Worm (Caenorhabditis elegans) whole organism, young adult: ENCODE measurements around the gene clec-234.

ENCODE experiments used
- B0019.2 ChIP-seq: fragments of 200-800 bp; sonication (Bioruptor generic); conservative IDR thresholded peaks from 2 replicates; pipeline ENCODE4 v1.3.6; 2022; ENCODE audit warnings: missing genetic modification reagents, missing genetic modification characterization, missing compliant biosample characterization
- F33H1.4 ChIP-seq: fragments of 200-800 bp; sonication (Bioruptor generic); IDR thresholded peaks from 2 replicates; pipeline ENCODE4 v1.3.6; 2022; ENCODE audit warnings: missing genetic modification reagents, missing genetic modification characterization, missing compliant biosample characterization
- F55B11.4 ChIP-seq: sonication (generic microtip); optimal IDR thresholded peaks from 2 replicates; lab custom pipeline; 2016; ENCODE audit warnings: missing compliant biosample characterization, missing genetic modification characterization, borderline replicate concordance; ENCODE audit not compliant: insufficient read depth
- K11D2.4 ChIP-seq: fragments of 200-800 bp; sonication (Bioruptor generic); IDR thresholded peaks from 2 replicates; pipeline ENCODE4 v1.3.6; 2022; ENCODE audit warnings: missing genetic modification reagents, missing genetic modification characterization, missing compliant biosample characterization
- T26A5.8 ChIP-seq: sonication (generic microtip); optimal IDR thresholded peaks from 2 replicates; lab custom pipeline; 2016; ENCODE audit warnings: missing genetic modification characterization, missing compliant biosample characterization
- aptf-3 ChIP-seq: fragments of 200-800 bp; sonication (Bioruptor generic); IDR thresholded peaks from 2 replicates; pipeline ENCODE4 v1.3.6; 2022; ENCODE audit warnings: missing genetic modification characterization, missing compliant biosample characterization
- attf-6 ChIP-seq: fragments of 200-800 bp; sonication (Bioruptor generic); IDR thresholded peaks from 2 replicates; pipeline ENCODE4 v1.3.6; 2022; ENCODE audit warnings: missing genetic modification reagents, missing genetic modification characterization, missing compliant biosample characterization
- cebp-1 ChIP-seq, 2 experiments: fragments of 200-800 bp in 1 of 2; sonication (Bioruptor generic) in 1 of 2; sonication (generic microtip) in 1 of 2; IDR thresholded peaks in 1 of 2; optimal IDR thresholded peaks in 1 of 2; 2 replicates each; pipeline versions ENCODE4 v1.3.6 to Lab custom; 2017 to 2022; ENCODE audit warnings: missing compliant biosample characterization in 2 of 2, missing genetic modification characterization in 2 of 2, mild to moderate bottlenecking in 1 of 2, missing genetic modification reagents in 1 of 2, moderate library complexity in 1 of 2
- ceh-58 ChIP-seq: fragments of 200-800 bp; sonication (Bioruptor generic); IDR thresholded peaks from 2 replicates; pipeline ENCODE4 v1.3.6; 2022; ENCODE audit warnings: missing genetic modification characterization, missing compliant biosample characterization
- dpff-1 ChIP-seq: sonication (generic microtip); optimal IDR thresholded peaks from 2 replicates; lab custom pipeline; 2017; ENCODE audit warnings: mild to moderate bottlenecking, missing genetic modification characterization, missing compliant biosample characterization
- dpl-1 ChIP-seq: fragments of 150-350 bp; optimal IDR thresholded peaks from 2 replicates; lab custom pipeline; 2014; ENCODE audit warnings: missing biosample characterization, missing genetic modification reagents, missing genetic modification characterization
- egrh-3 ChIP-seq: fragments of 200-800 bp; sonication (Bioruptor generic); IDR thresholded peaks from 2 replicates; pipeline ENCODE4 v1.3.6; 2022; ENCODE audit warnings: missing genetic modification reagents, missing genetic modification characterization, missing compliant biosample characterization
- ekl-4 ChIP-seq: fragments of 200-800 bp; sonication (Bioruptor generic); IDR thresholded peaks from 2 replicates; pipeline ENCODE4 v1.3.6; 2022; ENCODE audit warnings: missing genetic modification reagents, missing genetic modification characterization, missing compliant biosample characterization
- ets-4 ChIP-seq: fragments of 200-800 bp; sonication (Bioruptor generic); optimal IDR thresholded peaks from 2 replicates; lab custom pipeline; 2018; ENCODE audit warnings: mild to moderate bottlenecking, missing genetic modification characterization, missing compliant biosample characterization
- gei-17 ChIP-seq: fragments of 200-800 bp; sonication (Bioruptor generic); optimal IDR thresholded peaks from 2 replicates; lab custom pipeline; 2018; ENCODE audit warnings: mild to moderate bottlenecking, missing genetic modification characterization, missing compliant biosample characterization
- hlh-12 ChIP-seq: sonication (generic microtip); optimal IDR thresholded peaks from 2 replicates; lab custom pipeline; 2016; ENCODE audit warnings: missing genetic modification characterization, missing compliant biosample characterization
- hlh-26 ChIP-seq: fragments of 200-800 bp; sonication (Bioruptor generic); conservative IDR thresholded peaks from 2 replicates; pipeline ENCODE4 v1.3.6; 2022; ENCODE audit warnings: missing genetic modification reagents, missing genetic modification characterization, missing compliant biosample characterization
- lag-1 ChIP-seq: fragments of 200-800 bp; sonication (Bioruptor generic); IDR thresholded peaks from 2 replicates; pipeline ENCODE4 v1.3.6; 2022; ENCODE audit warnings: missing genetic modification reagents, missing genetic modification characterization, missing compliant biosample characterization
- let-526 ChIP-seq: fragments of 200-800 bp; sonication (Bioruptor generic); IDR thresholded peaks from 2 replicates; pipeline ENCODE4 v1.3.6; 2022; ENCODE audit warnings: missing genetic modification reagents, missing genetic modification characterization, missing compliant biosample characterization
- lin-26 ChIP-seq: fragments of 200-800 bp; sonication (Bioruptor generic); IDR thresholded peaks from 2 replicates; pipeline ENCODE4 v1.3.6; 2022; ENCODE audit warnings: missing genetic modification reagents, missing genetic modification characterization, missing compliant biosample characterization
- lir-1 ChIP-seq: fragments of 200-800 bp; sonication (Bioruptor generic); conservative IDR thresholded peaks from 2 replicates; pipeline ENCODE4 v1.3.6; 2022; ENCODE audit warnings: missing genetic modification reagents, missing genetic modification characterization, missing compliant biosample characterization
- lsy-27 ChIP-seq: sonication (generic microtip); optimal IDR thresholded peaks from 2 replicates; lab custom pipeline; 2017; ENCODE audit warnings: missing genetic modification characterization, mild to moderate bottlenecking, missing compliant biosample characterization, antibody characterized with exemption, missing genotype, borderline replicate concordance; ENCODE audit not compliant: insufficient read depth
- madf-6 ChIP-seq: fragments of 200-800 bp; sonication (Bioruptor generic); IDR thresholded peaks from 2 replicates; pipeline ENCODE4 v1.3.6; 2022; ENCODE audit warnings: missing genetic modification reagents, missing genetic modification characterization, missing compliant biosample characterization
- madf-8 ChIP-seq: fragments of 200-800 bp; sonication (Bioruptor generic); conservative IDR thresholded peaks from 2 replicates; pipeline ENCODE4 v1.3.6; 2022; ENCODE audit warnings: missing genetic modification reagents, missing genetic modification characterization, missing compliant biosample characterization
- nfya-1 ChIP-seq: sonication (generic microtip); optimal IDR thresholded peaks from 2 replicates; lab custom pipeline; 2017; ENCODE audit warnings: antibody characterized with exemption, missing compliant biosample characterization, missing genetic modification characterization, borderline replicate concordance; ENCODE audit not compliant: insufficient read depth
- nfya-2 ChIP-seq: fragments of 200-800 bp; sonication (Bioruptor generic); IDR thresholded peaks from 2 replicates; pipeline ENCODE4 v1.3.6; 2022; ENCODE audit warnings: missing genetic modification reagents, missing genetic modification characterization, missing compliant biosample characterization
- rcor-1 ChIP-seq: fragments of 200-800 bp; sonication (Bioruptor generic); IDR thresholded peaks from 2 replicates; pipeline ENCODE4 v1.3.6; 2022; ENCODE audit warnings: missing genetic modification reagents, missing genetic modification characterization, missing compliant biosample characterization
- snpc-1.1 ChIP-seq: sonication (generic microtip); optimal IDR thresholded peaks from 2 replicates; lab custom pipeline; 2017; ENCODE audit warnings: missing genetic modification characterization, mild to moderate bottlenecking, missing compliant biosample characterization, antibody characterized with exemption, moderate library complexity, missing genotype, missing genetic modification reagents; ENCODE audit not compliant: insufficient read depth
- snpc-4 ChIP-seq, 5 experiments: fragments of 150-350 bp in 1 of 5; sonication (generic microtip) in 4 of 5; optimal IDR thresholded peaks; 2 replicates each; lab custom pipeline; 2014 to 2018; ENCODE audit warnings: missing genetic modification characterization in 5 of 5, missing biosample characterization in 3 of 5, antibody characterized with exemption in 2 of 5, mild to moderate bottlenecking in 2 of 5, missing compliant biosample characterization in 2 of 5, missing genotype in 2 of 5, moderate library complexity in 2 of 5, missing genetic modification reagents in 1 of 5
- somi-1 ChIP-seq: fragments of 200-800 bp; sonication (Bioruptor generic); optimal IDR thresholded peaks from 2 replicates; lab custom pipeline; 2018; ENCODE audit warnings: mild to moderate bottlenecking, missing genetic modification characterization, missing compliant biosample characterization
- sptf-2 ChIP-seq: fragments of 200-800 bp; sonication (Bioruptor generic); optimal IDR thresholded peaks from 2 replicates; lab custom pipeline; 2018; ENCODE audit warnings: mild to moderate bottlenecking, missing genetic modification characterization, missing compliant biosample characterization
- tbx-9 ChIP-seq: sonication (generic microtip); optimal IDR thresholded peaks from 2 replicates; lab custom pipeline; 2016; ENCODE audit warnings: borderline replicate concordance, missing genetic modification characterization, inconsistent platforms, missing compliant biosample characterization
- xnd-1 ChIP-seq: sonication (generic microtip); optimal IDR thresholded peaks from 2 replicates; lab custom pipeline; 2016; ENCODE audit warnings: missing genotype, missing genetic modification reagents, missing genetic modification characterization, missing compliant biosample characterization
- zfh-2 ChIP-seq: fragments of 200-800 bp; sonication (Bioruptor generic); conservative IDR thresholded peaks from 2 replicates; pipeline ENCODE4 v1.3.6; 2022; ENCODE audit warnings: missing genetic modification reagents, missing genetic modification characterization, missing compliant biosample characterization
- ztf-22 ChIP-seq: fragments of 200-800 bp; sonication (Bioruptor generic); optimal IDR thresholded peaks from 2 replicates; lab custom pipeline; 2018; ENCODE audit warnings: mild to moderate bottlenecking, missing genetic modification characterization, moderate library complexity, missing compliant biosample characterization
- ztf-25 ChIP-seq: fragments of 200-800 bp; sonication (Bioruptor generic); IDR thresholded peaks from 2 replicates; pipeline ENCODE4 v1.3.6; 2022; ENCODE audit warnings: missing genetic modification reagents, missing genetic modification characterization, missing compliant biosample characterization

clec-234 gene

ce11 chrV:16424428-16424827 is 8.9 kb downstream of the clec-234 start, which contains the start of gene srw-29:
TSS of gene srw-29 (minus strand) at chrV:16424528.
- TF ChIP-seq ceh-58 (GFP tag; lab: Robert Waterston, UW), result no peak
- no peak for TF ChIP-seq dpl-1
- TF ChIP-seq tbx-9 (tag; lab: Kevin White, UChicago), result no peak
- TF ChIP-seq sptf-2, result no peak
- no peak for TF ChIP-seq F55B11.4 (tag; lab: Kevin White, UChicago)
- TF ChIP-seq ekl-4, result no peak
- no peak for TF ChIP-seq lin-26 (GFP tag; lab: Robert Waterston, UW)
- TF ChIP-seq T26A5.8 (tag; lab: Kevin White, UChicago), result no peak
- no peak for TF ChIP-seq hlh-12
- no peak for TF ChIP-seq xnd-1
- no peak for TF ChIP-seq gei-17
- TF ChIP-seq, all 124 proteins: peak for 0

- TF ChIP-seq dpl-1 (no peak), K11D2.4 (no peak), F33H1.4 (GFP tag; lab: Robert Waterston, UW) (no peak), aptf-3 (GFP tag; lab: Robert Waterston, UW) (no peak), B0019.2 (no peak), ekl-4 (no peak), madf-8 (GFP tag; lab: Robert Waterston, UW) (no peak), nfya-1 (tag; lab: Kevin White, UChicago) (no peak), lag-1 (GFP tag; lab: Robert Waterston, UW) (no peak), ztf-22 (GFP tag; lab: Kevin White, UChicago) (no peak)
Measured at ce11 chrV:16420696-16421095, 12.7 kb downstream of the clec-234 start, which contains the start of gene srw-48. TSS of gene srw-48 (plus strand) at chrV:16420996.

- TF ChIP-seq zfh-2 (GFP tag; lab: Robert Waterston, UW), result no peak
- TF ChIP-seq attf-6 (GFP tag; lab: Robert Waterston, UW), result no peak
- no peak for TF ChIP-seq lsy-27 (tag; lab: Kevin White, UChicago)
- TF ChIP-seq madf-6 (GFP tag; lab: Robert Waterston, UW), result no peak
- no peak for TF ChIP-seq K11D2.4
- no peak for TF ChIP-seq madf-8 (GFP tag; lab: Robert Waterston, UW)
- no peak for TF ChIP-seq snpc-4 (GFP tag; optimal IDR thresholded peaks at IDR 0.05; lab: Kevin White, UChicago)
- no peak for TF ChIP-seq snpc-4 (tag; optimal IDR thresholded peaks at IDR 0.05; lab: Kevin White, UChicago)
Measured at ce11 chrV:16419769-16420168, 13.6 kb downstream of the clec-234 start, which contains the start of gene F26D2.16. TSS of gene F26D2.16 (minus strand) at chrV:16419869.

- TF ChIP-seq dpff-1 (tag; lab: Kevin White, UChicago), result no peak
- no peak for TF ChIP-seq ets-4
- no peak for TF ChIP-seq ztf-25
- no peak for TF ChIP-seq rcor-1 (GFP tag; lab: Robert Waterston, UW)
- TF ChIP-seq cebp-1 (GFP tag; IDR thresholded peaks at IDR 0.05; lab: Robert Waterston, UW), result no peak
- no peak for TF ChIP-seq cebp-1 (tag; optimal IDR thresholded peaks at IDR 0.05; lab: Kevin White, UChicago)
- TF ChIP-seq nfya-2 (GFP tag; lab: Robert Waterston, UW), result no peak
- no peak for TF ChIP-seq let-526 (GFP tag; lab: Robert Waterston, UW)
- TF ChIP-seq lir-1 (GFP tag; lab: Robert Waterston, UW), result no peak
- no peak for TF ChIP-seq snpc-1.1 (tag; lab: Kevin White, UChicago)
- TF ChIP-seq hlh-26 (GFP tag; lab: Robert Waterston, UW), result no peak
- TF ChIP-seq egrh-3 (GFP tag; lab: Robert Waterston, UW), result no peak
- no peak for TF ChIP-seq somi-1 (GFP tag; lab: Kevin White, UChicago)
- TF ChIP-seq T26A5.8 (tag; lab: Kevin White, UChicago), result no peak
Measured at ce11 chrV:16417014-16417413, 16.4 kb downstream of the clec-234 start, which contains the start of gene str-55. TSS of gene str-55 (minus strand) at chrV:16417114.
